Fruit fly (Drosophila melanogaster) whole organism, wandering third instar larva: ENCODE measurements around the gene CG18661.

ENCODE experiments used
- Abd-B ChIP-seq: fragments of >200 bp; optimal IDR thresholded peaks from 2 replicates; lab custom pipeline; 2017; ENCODE audit warnings: missing biosample characterization, missing genetic modification characterization
- CG9705 ChIP-seq: fragments of 200-800 bp; sonication (Bioruptor generic); optimal IDR thresholded peaks from 2 replicates; lab custom pipeline; 2018; ENCODE audit warnings: missing biosample characterization, mild to moderate bottlenecking, missing genetic modification characterization
- CrebA ChIP-seq: fragments of 200-800 bp; sonication (Bioruptor generic); optimal IDR thresholded peaks from 2 replicates; lab custom pipeline; 2016; ENCODE audit warnings: missing biosample characterization, mild to moderate bottlenecking, missing genetic modification characterization, borderline replicate concordance
- Dfd ChIP-seq: fragments of >200 bp; optimal IDR thresholded peaks from 2 replicates; lab custom pipeline; 2017; ENCODE audit warnings: missing biosample characterization, missing genetic modification characterization
- Dif ChIP-seq: fragments of 200-275, 200-300 bp; sonication (Bioruptor generic); optimal IDR thresholded peaks from 2 replicates; lab custom pipeline; 2018; ENCODE audit warnings: missing biosample characterization, missing genetic modification characterization; ENCODE audit not compliant: partially characterized antibody
- GATAd ChIP-seq: sonication (Bioruptor generic); optimal IDR thresholded peaks from 2 replicates; lab custom pipeline; 2016; ENCODE audit warnings: missing biosample characterization, missing genetic modification characterization
- HLH106 ChIP-seq: fragments of 200-800 bp; optimal IDR thresholded peaks from 3 replicates; lab custom pipeline; 2019; ENCODE audit warnings: missing biosample characterization, mild to moderate bottlenecking, missing genetic modification characterization, moderate library complexity
- Hnf4 ChIP-seq: fragments of 200-800 bp; sonication (Bioruptor generic); optimal IDR thresholded peaks from 2 replicates; lab custom pipeline; 2016; ENCODE audit warnings: missing biosample characterization, mild to moderate bottlenecking, missing genetic modification characterization
- Hr83 ChIP-seq: fragments of 200-300 bp; sonication (Bioruptor generic); optimal IDR thresholded peaks from 2 replicates; lab custom pipeline; 2016; ENCODE audit warnings: missing biosample characterization, mild to moderate bottlenecking, missing genetic modification characterization, moderate library complexity; ENCODE audit not compliant: poor library complexity, severe bottlenecking
- Jra ChIP-seq: sonication (Bioruptor generic); optimal IDR thresholded peaks from 2 replicates; lab custom pipeline; 2016; ENCODE audit warnings: missing biosample characterization, missing genetic modification characterization
- Mio ChIP-seq: sonication (Bioruptor generic); optimal IDR thresholded peaks from 2 replicates; lab custom pipeline; 2016; ENCODE audit warnings: missing biosample characterization, missing genetic modification characterization
- N ChIP-seq: fragments of >200 bp; optimal IDR thresholded peaks from 2 replicates; lab custom pipeline; 2018; ENCODE audit warnings: missing biosample characterization, missing external identifiers, missing genetic modification characterization
- OdsH ChIP-seq: fragments of 200-800 bp; sonication (Bioruptor generic); optimal IDR thresholded peaks from 2 replicates; lab custom pipeline; 2016; ENCODE audit warnings: missing biosample characterization, mild to moderate bottlenecking, missing genetic modification characterization
- Rel ChIP-seq, 2 experiments: fragments of 200-800 bp; sonication (Bioruptor generic) in 1 of 2; optimal IDR thresholded peaks; 2 replicates in 1 of 2; 3 replicates in 1 of 2; lab custom pipeline; 2016 to 2019; ENCODE audit warnings: mild to moderate bottlenecking in 2 of 2, missing biosample characterization in 2 of 2, missing genetic modification characterization in 2 of 2, moderate library complexity in 1 of 2
- Sp1 ChIP-seq: fragments of 200-800 bp; sonication (Bioruptor generic); optimal IDR thresholded peaks from 3 replicates; lab custom pipeline; 2019; ENCODE audit warnings: missing biosample characterization, mild to moderate bottlenecking, missing genetic modification characterization, moderate library complexity
- Vsx2 ChIP-seq: fragments of 200-300, 225-300 bp; sonication (Bioruptor generic); optimal IDR thresholded peaks from 2 replicates; lab custom pipeline; 2018; ENCODE audit warnings: missing biosample characterization, missing genetic modification characterization; ENCODE audit not compliant: partially characterized antibody
- br ChIP-seq: fragments of 200-800 bp; sonication (Bioruptor generic); optimal IDR thresholded peaks from 2 replicates; lab custom pipeline; 2016; ENCODE audit warnings: missing biosample characterization, missing genetic modification characterization
- brk ChIP-seq: fragments of 200-800 bp; sonication (Bioruptor generic); optimal IDR thresholded peaks from 2 replicates; lab custom pipeline; 2016; ENCODE audit warnings: missing biosample characterization, mild to moderate bottlenecking, missing genetic modification characterization
- dl ChIP-seq, 2 experiments: fragments of 175-275, 200-275 bp in 1 of 2; fragments of 200-275 bp in 1 of 2; sonication (Bioruptor generic); optimal IDR thresholded peaks; lab custom pipeline; 2018; ENCODE audit warnings: mild to moderate bottlenecking in 2 of 2, missing biosample characterization in 2 of 2, missing genetic modification characterization in 2 of 2, moderate library complexity in 2 of 2; ENCODE audit not compliant: partially characterized antibody in 2 of 2, insufficient read depth in 1 of 2
- dmrt93B ChIP-seq: fragments of 200-800 bp; sonication (Bioruptor generic); optimal IDR thresholded peaks from 2 replicates; lab custom pipeline; 2018; ENCODE audit warnings: missing biosample characterization, mild to moderate bottlenecking, missing genetic modification characterization
- dsf ChIP-seq: sonication (Bioruptor generic); optimal IDR thresholded peaks from 2 replicates; lab custom pipeline; 2016; ENCODE audit warnings: missing biosample characterization, missing genetic modification characterization, borderline replicate concordance
- ey ChIP-seq: fragments of 200-800 bp; sonication (Bioruptor generic); optimal IDR thresholded peaks from 2 replicates; lab custom pipeline; 2016; ENCODE audit warnings: missing biosample characterization, missing genetic modification characterization
- foxo ChIP-seq, 2 experiments: fragments of 200-800 bp; sonication (Bioruptor generic); optimal IDR thresholded peaks; 2 replicates in 1 of 2; 3 replicates in 1 of 2; lab custom pipeline; 2016 to 2017; ENCODE audit warnings: missing biosample characterization in 2 of 2, missing genetic modification characterization in 2 of 2
- fru ChIP-seq: fragments of 200-800 bp; sonication (Bioruptor generic); optimal IDR thresholded peaks from 3 replicates; lab custom pipeline; 2016; ENCODE audit warnings: missing biosample characterization, mild to moderate bottlenecking, missing genetic modification characterization
- h ChIP-seq: fragments of 200-800 bp; sonication (Bioruptor generic); optimal IDR thresholded peaks from 3 replicates; lab custom pipeline; 2016; ENCODE audit warnings: missing biosample characterization, mild to moderate bottlenecking, missing genetic modification characterization
- jim ChIP-seq: fragments of 175-275, 200-325 bp; sonication (Bioruptor generic); optimal IDR thresholded peaks from 2 replicates; lab custom pipeline; 2016; ENCODE audit warnings: missing biosample characterization, mild to moderate bottlenecking, missing genetic modification characterization
- lola ChIP-seq: fragments of >200 bp; optimal IDR thresholded peaks from 2 replicates; lab custom pipeline; 2017; ENCODE audit warnings: missing biosample characterization, missing genetic modification characterization
- psq ChIP-seq: fragments of 200-800 bp; sonication (Bioruptor generic); optimal IDR thresholded peaks from 3 replicates; lab custom pipeline; 2017; ENCODE audit warnings: missing biosample characterization, mild to moderate bottlenecking, missing genetic modification characterization, moderate library complexity
- rgr ChIP-seq: fragments of 200-800 bp; sonication (Bioruptor generic); optimal IDR thresholded peaks from 3 replicates; lab custom pipeline; 2016; ENCODE audit warnings: missing biosample characterization, mild to moderate bottlenecking, missing genetic modification characterization
- sage ChIP-seq: fragments of 200-800 bp; sonication (Bioruptor generic); optimal IDR thresholded peaks from 2 replicates; lab custom pipeline; 2016; ENCODE audit warnings: missing biosample characterization, mild to moderate bottlenecking, missing genetic modification characterization
- tai ChIP-seq: sonication (Bioruptor generic); optimal IDR thresholded peaks from 2 replicates; lab custom pipeline; 2016; ENCODE audit warnings: missing biosample characterization, missing genetic modification characterization
- usp ChIP-seq: fragments of >200 bp; optimal IDR thresholded peaks from 2 replicates; lab custom pipeline; 2017; ENCODE audit warnings: missing biosample characterization, missing genetic modification characterization
- woc ChIP-seq: sonication (Bioruptor generic); optimal IDR thresholded peaks from 2 replicates; lab custom pipeline; 2016; ENCODE audit warnings: missing biosample characterization, mild to moderate bottlenecking, missing genetic modification characterization

CG18661 gene

dm6 chr2L:8952194-8953037 lies 45.0 kb upstream of the CG18661 start:
- TF ChIP-seq Vsx2 (GFP tag; lab: Kevin White, UChicago) (peak; percentile 49), Sp1 (GFP tag; lab: Kevin White, UChicago) (peak; percentile 68), br (GFP tag; lab: Kevin White, UChicago) (peak; percentile 68), Abd-B (GFP tag; lab: Kevin White, UChicago) (no peak), GATAd (GFP tag; lab: Kevin White, UChicago) (no peak), tai (GFP tag; lab: Kevin White, UChicago) (peak; percentile 25), h (peak; percentile 75), OdsH (GFP tag; lab: Kevin White, UChicago) (peak; percentile 67), lola (no peak), HLH106 (tag; lab: Kevin White, UChicago) (peak; percentile 45), CrebA (GFP tag; lab: Kevin White, UChicago) (peak; percentile 79), foxo (GFP tag; optimal IDR thresholded peaks at IDR 0.05; lab: Kevin White, UChicago) (peak in 1 of 2 experiments; percentile 76), Dif (GFP tag; lab: Kevin White, UChicago) (peak; percentile 81), ey (GFP tag; lab: Kevin White, UChicago) (peak; percentile 70), psq (GFP tag; lab: Kevin White, UChicago) (peak; percentile 48), sage (GFP tag; lab: Kevin White, UChicago) (no peak), Hnf4 (GFP tag; lab: Kevin White, UChicago) (peak; percentile 4), fru (GFP tag; lab: Kevin White, UChicago) (peak; percentile 71), Mio (GFP tag; lab: Kevin White, UChicago) (no peak), rgr (peak; percentile 74), woc (peak; percentile 48), Hr83 (GFP tag; lab: Kevin White, UChicago) (no peak), brk (GFP tag; lab: Kevin White, UChicago) (no peak)

- TF ChIP-seq sage (GFP tag; lab: Kevin White, UChicago) (no peak), CG9705 (GFP tag; lab: Kevin White, UChicago) (no peak), Hr83 (GFP tag; lab: Kevin White, UChicago) (no peak), Dfd (GFP tag; lab: Kevin White, UChicago) (no peak), Jra (GFP tag; lab: Kevin White, UChicago) (no peak), dmrt93B (GFP tag; lab: Kevin White, UChicago) (no peak), br (GFP tag; lab: Kevin White, UChicago) (no peak), tai (GFP tag; lab: Kevin White, UChicago) (no peak)
- TF ChIP-seq, all 38 proteins: peak for 0
Measured at dm6 chr2L:8955597-8956335, 41.6 kb upstream of the CG18661 start.

dm6 chr2L:8956336-8956726 lies 41.1 kb upstream of the CG18661 start:
- TF ChIP-seq woc, result no peak
- TF ChIP-seq h, result no peak
- no peak for TF ChIP-seq Rel (GFP tag; optimal IDR thresholded peaks at IDR 0.05; lab: Kevin White, UChicago)
- TF ChIP-seq Rel (tag; optimal IDR thresholded peaks at IDR 0.05; lab: Kevin White, UChicago), result peak; percentile 16
- TF ChIP-seq dsf, result no peak
- TF ChIP-seq Sp1 (GFP tag; lab: Kevin White, UChicago), result no peak
- no peak for TF ChIP-seq Jra (GFP tag; lab: Kevin White, UChicago)
- TF ChIP-seq lola, result no peak
- TF ChIP-seq rgr, result no peak
- TF ChIP-seq Mio (GFP tag; lab: Kevin White, UChicago), result no peak
- TF ChIP-seq, all 38 proteins: peak for 1

- TF ChIP-seq Hnf4 (GFP tag; lab: Kevin White, UChicago), result no peak
- TF ChIP-seq Vsx2 (GFP tag; lab: Kevin White, UChicago), result no peak
- no peak for TF ChIP-seq lola
- TF ChIP-seq foxo (GFP tag; optimal IDR thresholded peaks at IDR 0.05; lab: Kevin White, UChicago), result no peak
- TF ChIP-seq dl (GFP tag; optimal IDR thresholded peaks at IDR 0.05; lab: Kevin White, UChicago; ENCODE audit: insufficient read depth in 1 of 2, partially characterized antibody in 2 of 2), result no peak
- TF ChIP-seq Hr83 (GFP tag; lab: Kevin White, UChicago), result no peak
- no peak for TF ChIP-seq jim (GFP tag; lab: Kevin White, UChicago)
- TF ChIP-seq rgr, result no peak
- TF ChIP-seq Mio (GFP tag; lab: Kevin White, UChicago), result no peak
- no peak for TF ChIP-seq CG9705 (GFP tag; lab: Kevin White, UChicago)
- TF ChIP-seq psq (GFP tag; lab: Kevin White, UChicago), result no peak
- TF ChIP-seq usp (GFP tag; lab: Kevin White, UChicago), result no peak
- no peak for TF ChIP-seq HLH106 (tag; lab: Kevin White, UChicago)
- no peak for TF ChIP-seq ey (GFP tag; lab: Kevin White, UChicago)
- TF ChIP-seq N (GFP tag; lab: Kevin White, UChicago), result no peak
- no peak for TF ChIP-seq Rel (GFP tag; optimal IDR thresholded peaks at IDR 0.05; lab: Kevin White, UChicago)
- no peak for TF ChIP-seq Rel (tag; optimal IDR thresholded peaks at IDR 0.05; lab: Kevin White, UChicago)
- TF ChIP-seq, all 38 proteins: peak for 0
Measured at dm6 chr2L:8957152-8957551, 40.3 kb upstream of the CG18661 start.
